Worm (Caenorhabditis elegans) whole organism, L4 larva: Measurements from ENCODE around the gene pqn-68.

Experiments
- D1046.2 ChIP-seq: fragments of 200-800 bp; sonication (Bioruptor generic); IDR thresholded peaks from 2 replicates; pipeline ENCODE4 v1.3.6; 2022; ENCODE audit warnings: missing genetic modification characterization, missing compliant biosample characterization
- F26F4.8 ChIP-seq: fragments of 200-800 bp; sonication (Bioruptor generic); conservative IDR thresholded peaks from 2 replicates; pipeline ENCODE4 v1.3.6; 2022; ENCODE audit warnings: missing genetic modification characterization, missing compliant biosample characterization
- T20F7.1 ChIP-seq: fragments of 200-800 bp; sonication (Bioruptor generic); optimal IDR thresholded peaks from 2 replicates; lab custom pipeline; 2018; ENCODE audit warnings: mild to moderate bottlenecking, missing genetic modification characterization, missing compliant biosample characterization
- fkh-10 ChIP-seq: fragments of 150-350 bp; optimal IDR thresholded peaks from 2 replicates; lab custom pipeline; 2014; ENCODE audit warnings: missing biosample characterization, missing genetic modification reagents, missing genetic modification characterization
- hlh-30 ChIP-seq: sonication (generic microtip); optimal IDR thresholded peaks from 2 replicates; lab custom pipeline; 2017; ENCODE audit warnings: antibody characterized with exemption, mild to moderate bottlenecking, missing genetic modification characterization, missing compliant biosample characterization; ENCODE audit not compliant: insufficient read depth
- lin-39 ChIP-seq: fragments of 150-350 bp; optimal IDR thresholded peaks from 2 replicates; lab custom pipeline; 2014; ENCODE audit warnings: missing biosample characterization, missing genetic modification reagents, missing genetic modification characterization
- lir-3 ChIP-seq: sonication (generic microtip); optimal IDR thresholded peaks from 2 replicates; lab custom pipeline; 2016; ENCODE audit warnings: mild to moderate bottlenecking, missing genetic modification characterization, missing compliant biosample characterization
- mxl-2 ChIP-seq: fragments of 200-800 bp; sonication (Bioruptor generic); conservative IDR thresholded peaks from 2 replicates; pipeline ENCODE4 v1.3.6; 2022; ENCODE audit warnings: missing genetic modification reagents, missing genetic modification characterization, missing compliant biosample characterization
- nhr-25 ChIP-seq: sonication (generic microtip); optimal IDR thresholded peaks from 2 replicates; lab custom pipeline; 2017; ENCODE audit warnings: missing genetic modification characterization, mild to moderate bottlenecking, missing compliant biosample characterization, antibody characterized with exemption, moderate library complexity, borderline replicate concordance; ENCODE audit not compliant: insufficient read depth
- snpc-4 ChIP-seq: fragments of 150-350 bp; optimal IDR thresholded peaks from 2 replicates; lab custom pipeline; 2014; ENCODE audit warnings: missing biosample characterization, missing genetic modification characterization

DNA sequence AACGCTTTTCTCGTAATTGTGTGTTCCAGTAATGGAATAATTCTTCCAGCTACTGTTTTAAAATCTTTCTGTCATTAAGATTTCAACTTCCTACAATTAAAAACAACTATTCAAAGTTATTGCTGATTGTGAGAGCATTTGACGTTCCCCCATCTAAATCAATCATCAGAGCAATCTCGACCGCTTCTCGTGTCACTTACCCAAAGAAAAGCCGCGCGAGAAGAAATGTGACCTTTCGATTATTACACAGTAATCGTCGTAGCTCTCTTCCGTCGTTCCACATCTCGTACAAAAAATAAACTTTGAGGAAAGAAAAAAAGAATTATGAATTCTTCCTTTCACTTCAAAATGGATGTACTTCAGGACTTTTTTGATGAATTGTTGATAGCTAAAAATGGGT is 45.0 kb upstream of the pqn-68 start:
- no peak for TF ChIP-seq T20F7.1 (GFP tag; lab: Kevin White, UChicago)
- TF ChIP-seq F26F4.8 (GFP tag; lab: Robert Waterston, UW): no peak
- TF ChIP-seq lin-39 (tag; lab: Kevin White, UChicago): no peak
- no peak for TF ChIP-seq hlh-30 (tag; lab: Kevin White, UChicago)
- TF ChIP-seq snpc-4 (tag; lab: Kevin White, UChicago): no peak
- no peak for TF ChIP-seq D1046.2 (GFP tag; lab: Robert Waterston, UW)
- TF ChIP-seq fkh-10 (GFP tag; lab: Kevin White, UChicago): no peak
- no peak for TF ChIP-seq mxl-2 (GFP tag; lab: Robert Waterston, UW)
- TF ChIP-seq lir-3 (tag; lab: Kevin White, UChicago): no peak
- TF ChIP-seq nhr-25 (tag; lab: Kevin White, UChicago): no peak
